Fruit fly (Drosophila melanogaster) whole organism, embryonic: ENCODE results near the gene CG6479.

Experiments
- CG10274 ChIP-seq: fragments of 200-800 bp; sonication (Bioruptor generic); optimal IDR thresholded peaks from 3 replicates; lab custom pipeline; 2017; ENCODE audit warnings: missing biosample characterization, mild to moderate bottlenecking, missing genetic modification characterization
- CG12744 ChIP-seq: fragments of 200-800 bp; sonication (Bioruptor generic); optimal IDR thresholded peaks from 2 replicates; lab custom pipeline; 2016; ENCODE audit warnings: missing biosample characterization, missing genetic modification characterization
- CG3281 ChIP-seq: fragments of 200-800 bp; sonication (Bioruptor generic); optimal IDR thresholded peaks from 3 replicates; lab custom pipeline; 2017; ENCODE audit warnings: missing biosample characterization, mild to moderate bottlenecking, missing genetic modification characterization
- CG8944 ChIP-seq: fragments of 200-800 bp; sonication (Bioruptor generic); optimal IDR thresholded peaks from 3 replicates; lab custom pipeline; 2016; ENCODE audit warnings: missing biosample characterization, missing genetic modification characterization
- Hr51 ChIP-seq, 2 experiments: fragments of 200-800 bp; sonication (Bioruptor generic); optimal IDR thresholded peaks; 2 replicates in 1 of 2; 3 replicates in 1 of 2; lab custom pipeline; 2016 to 2018; ENCODE audit warnings: missing biosample characterization in 2 of 2, missing genetic modification characterization in 2 of 2, mild to moderate bottlenecking in 1 of 2, moderate library complexity in 1 of 2
- caup ChIP-seq: fragments of 200-800 bp; sonication (Bioruptor generic); optimal IDR thresholded peaks from 3 replicates; lab custom pipeline; 2017; ENCODE audit warnings: missing biosample characterization, mild to moderate bottlenecking, missing genetic modification characterization, moderate library complexity; ENCODE audit not compliant: severe bottlenecking
- dm ChIP-seq: fragments of 200-800 bp; sonication (Bioruptor generic); optimal IDR thresholded peaks from 3 replicates; lab custom pipeline; 2016; ENCODE audit warnings: missing biosample characterization, missing genetic modification characterization
- eve ChIP-seq, 2 experiments: fragments of >200 bp; optimal IDR thresholded peaks; 2 replicates each; lab custom pipeline; 2017; ENCODE audit warnings: missing biosample characterization in 2 of 2, missing genetic modification characterization in 2 of 2
- fru ChIP-seq: fragments of >200 bp; optimal IDR thresholded peaks from 2 replicates; lab custom pipeline; 2017
- gcm2 ChIP-seq: fragments of 200-800 bp; sonication (Bioruptor generic); optimal IDR thresholded peaks from 2 replicates; lab custom pipeline; 2016; ENCODE audit warnings: missing biosample characterization, missing genetic modification characterization
- tup ChIP-seq: fragments of 200-800 bp; sonication (Bioruptor generic); optimal IDR thresholded peaks from 2 replicates; lab custom pipeline; 2016; ENCODE audit warnings: missing biosample characterization, mild to moderate bottlenecking, missing genetic modification characterization, moderate library complexity

DNA sequence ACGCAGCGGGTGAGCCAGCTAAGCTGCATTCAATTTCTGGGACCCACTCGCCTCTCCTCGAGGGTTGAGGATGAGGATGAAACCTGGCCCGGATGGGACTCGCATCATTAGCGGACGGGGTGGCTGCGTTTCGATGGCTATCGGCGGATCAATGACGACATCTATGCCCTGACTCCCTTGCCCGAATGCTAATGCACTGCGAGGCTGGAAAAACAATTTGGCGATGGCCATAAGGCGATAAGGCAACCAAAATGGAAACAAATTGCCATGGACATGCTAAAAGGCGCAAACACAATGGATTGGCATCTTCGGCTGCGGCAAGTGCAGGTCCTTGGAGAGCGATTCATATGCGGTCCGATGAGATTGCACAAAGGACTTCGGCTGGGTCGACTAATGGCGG, 23.9 kb upstream of the CG6479 start:
- TF ChIP-seq CG8944 (GFP tag; lab: Kevin White, UChicago) (no peak), CG3281 (GFP tag; lab: Kevin White, UChicago) (no peak), tup (GFP tag; lab: Kevin White, UChicago) (no peak), eve (GFP tag; optimal IDR thresholded peaks at IDR 0.05; lab: Kevin White, UChicago) (no peak), CG12744 (GFP tag; lab: Kevin White, UChicago) (no peak), caup (no peak), Hr51 (GFP tag; optimal IDR thresholded peaks at IDR 0.05; lab: Kevin White, UChicago) (no peak), gcm2 (GFP tag; lab: Kevin White, UChicago) (no peak), fru (no peak), CG10274 (no peak), dm (GFP tag; lab: Kevin White, UChicago) (no peak)
